Fruit fly (Drosophila melanogaster): Measurements from ENCODE around the gene BigH1.

BigH1 gene

DNA sequence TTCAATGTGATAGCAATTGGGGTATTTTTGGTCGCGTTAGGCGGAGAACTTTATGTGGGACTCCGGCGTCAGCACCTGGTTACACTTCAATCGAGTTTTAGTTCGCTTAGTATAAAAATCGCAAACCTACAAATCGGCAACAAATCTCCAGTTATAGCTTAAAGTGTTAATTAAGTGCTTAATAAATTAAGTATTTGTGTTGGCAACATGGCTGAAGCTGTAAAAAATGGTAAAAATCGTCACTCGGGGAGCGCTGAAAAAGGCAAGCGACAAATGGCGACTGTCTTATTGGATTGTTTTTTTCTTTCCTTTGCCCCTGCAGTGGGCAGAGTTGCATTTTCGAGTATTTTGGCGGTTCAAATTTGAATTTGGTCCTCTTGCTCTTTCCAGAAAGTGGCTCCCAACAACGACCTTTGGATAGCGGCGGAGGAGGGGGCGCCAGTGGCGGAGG is 3.9 kb upstream of the BigH1 start, which contains the start of gene Hexim (continued):
- no peak for TF ChIP-seq fd102C (GFP tag; optimal IDR thresholded peaks at IDR 0.05)
- TF ChIP-seq vvl (GFP tag; IDR thresholded peaks at IDR 0.05), result peak; percentile 49; the same call in 1 of the 2 replicates
- no peak for TF ChIP-seq Sry-β (GFP tag; optimal IDR thresholded peaks at IDR 0.05)
- no peak for TF ChIP-seq Hmr (GFP tag; optimal IDR thresholded peaks at IDR 0.05)
- TF ChIP-seq wdn (GFP tag; IDR thresholded peaks at IDR 0.05), result no peak
- TF ChIP-seq Meics (GFP tag; optimal IDR thresholded peaks at IDR 0.05), result no peak
- TF ChIP-seq NC2β (GFP tag; optimal IDR thresholded peaks at IDR 0.05), result no peak
- no peak for TF ChIP-seq sob (GFP tag; IDR thresholded peaks at IDR 0.05)
- no peak for TF ChIP-seq CG11085 (GFP tag; IDR thresholded peaks at IDR 0.05)
- TF ChIP-seq stwl (tag; optimal IDR thresholded peaks at IDR 0.05), result peak; percentile 44
- TF ChIP-seq cad (GFP tag; optimal IDR thresholded peaks at IDR 0.05), result no peak
- no peak for TF ChIP-seq Atf-2 (GFP tag; optimal IDR thresholded peaks at IDR 0.05)
- no peak for TF ChIP-seq bcd (GFP tag; optimal IDR thresholded peaks at IDR 0.05)
- no peak for TF ChIP-seq crp (GFP tag; optimal IDR thresholded peaks at IDR 0.05)
- peak; percentile 41 for TF ChIP-seq CG15601 (tag; optimal IDR thresholded peaks at IDR 0.05)
- TF ChIP-seq E2f2 (GFP tag; IDR thresholded peaks at IDR 0.05), result peak; percentile 98
- no peak for TF ChIP-seq pros (GFP tag; optimal IDR thresholded peaks at IDR 0.05)
- TF ChIP-seq CG12744 (GFP tag; optimal IDR thresholded peaks at IDR 0.05), result no peak
- TF ChIP-seq Sin3A (optimal IDR thresholded peaks at IDR 0.05), result peak; percentile 90
- no peak for TF ChIP-seq bowl (GFP tag; IDR thresholded peaks at IDR 0.05)
- TF ChIP-seq nerfin-1 (tag; optimal IDR thresholded peaks at IDR 0.05), result peak; percentile 27
- TF ChIP-seq tap (tag; optimal IDR thresholded peaks at IDR 0.05), result no peak
- TF ChIP-seq ab (GFP tag; optimal IDR thresholded peaks at IDR 0.05), result no peak
- no peak for TF ChIP-seq sqz (GFP tag; optimal IDR thresholded peaks at IDR 0.05)
- no peak for TF ChIP-seq Hr51 (GFP tag; optimal IDR thresholded peaks at IDR 0.05)
- TF ChIP-seq sim (GFP tag; IDR thresholded peaks at IDR 0.05), result no peak
- no peak for TF ChIP-seq CG11398 (GFP tag; optimal IDR thresholded peaks at IDR 0.05)
- TF ChIP-seq CG8089 (GFP tag; optimal IDR thresholded peaks at IDR 0.05), result no peak
- no peak for TF ChIP-seq ssp (GFP tag; IDR thresholded peaks at IDR 0.05)
- no peak for TF ChIP-seq peb (GFP tag; IDR thresholded peaks at IDR 0.05)
- TF ChIP-seq dimm (GFP tag; IDR thresholded peaks at IDR 0.05), result no peak
- TF ChIP-seq ash1 (GFP tag; optimal IDR thresholded peaks at IDR 0.05), result no peak
- no peak for TF ChIP-seq ase (GFP tag; IDR thresholded peaks at IDR 0.05)
- no peak for TF ChIP-seq CG15696 (tag; optimal IDR thresholded peaks at IDR 0.05)
- TF ChIP-seq fd64A (GFP tag; optimal IDR thresholded peaks at IDR 0.05), result no peak
- TF ChIP-seq slbo (GFP tag; IDR thresholded peaks at IDR 0.05), result no peak
- no peak for TF ChIP-seq mam (GFP tag; optimal IDR thresholded peaks at IDR 0.05)
- TF ChIP-seq onecut (GFP tag; IDR thresholded peaks at IDR 0.05), result peak; percentile 26
- TF ChIP-seq CG34376 (GFP tag; optimal IDR thresholded peaks at IDR 0.05), result peak; percentile 2
- TF ChIP-seq Dll (GFP tag; IDR thresholded peaks at IDR 0.05; ENCODE audit: partially characterized antibody), result no peak
- no peak for TF ChIP-seq slp2 (GFP tag; optimal IDR thresholded peaks at IDR 0.05)
- TF ChIP-seq gce (GFP tag; IDR thresholded peaks at IDR 0.05), result no peak
- no peak for TF ChIP-seq Vsx1 (GFP tag; optimal IDR thresholded peaks at IDR 0.05)
- TF ChIP-seq ttk (GFP tag; IDR thresholded peaks at IDR 0.05), result no peak
- peak; percentile 89 for TF ChIP-seq Elba2 (GFP tag; optimal IDR thresholded peaks at IDR 0.05)
- TF ChIP-seq oc (tag; optimal IDR thresholded peaks at IDR 0.05), result no peak
- no peak for TF ChIP-seq Bteb2 (GFP tag; optimal IDR thresholded peaks at IDR 0.05)
- TF ChIP-seq CG12942 (GFP tag; optimal IDR thresholded peaks at IDR 0.05), result no peak
- no peak for TF ChIP-seq NFAT (GFP tag; IDR thresholded peaks at IDR 0.05)
- TF ChIP-seq Mes4 (GFP tag; optimal IDR thresholded peaks at IDR 0.05), result no peak
- no peak for TF ChIP-seq mld (GFP tag; IDR thresholded peaks at IDR 0.05; ENCODE audit: partially characterized antibody)
- TF ChIP-seq CG4854 (GFP tag; optimal IDR thresholded peaks at IDR 0.05), result no peak
- no peak for TF ChIP-seq CG11093 (GFP tag; IDR thresholded peaks at IDR 0.05)

All from whole organism, embryonic.